Fruit fly (Drosophila melanogaster) whole organism, embryonic: ENCODE results near the gene CG14659.

Experiments used
- CG10209 ChIP-seq: fragments of 200-800 bp; sonication (Bioruptor generic); optimal IDR thresholded peaks from 3 replicates; lab custom pipeline; 2017; ENCODE audit warnings: missing biosample characterization, mild to moderate bottlenecking, missing genetic modification characterization, missing genetic modification reagents
- CG10979 ChIP-seq: fragments of 200-800 bp; sonication (Bioruptor generic); optimal IDR thresholded peaks from 2 replicates; lab custom pipeline; 2018; ENCODE audit warnings: missing biosample characterization, mild to moderate bottlenecking, missing genetic modification characterization, moderate library complexity
- CG11456 ChIP-seq: fragments of 200-800 bp; sonication (Bioruptor generic); IDR thresholded peaks from 3 replicates; pipeline ENCODE4 v1.3.6; 2022; ENCODE audit warnings: missing biosample characterization, missing genetic modification characterization
- CG12104 ChIP-seq: fragments of 200-800 bp; sonication (Bioruptor generic); optimal IDR thresholded peaks from 3 replicates; lab custom pipeline; 2016; ENCODE audit warnings: missing biosample characterization, missing genetic modification characterization
- CG12155 ChIP-seq: fragments of 200-800 bp; sonication (Bioruptor generic); optimal IDR thresholded peaks from 3 replicates; lab custom pipeline; 2016; ENCODE audit warnings: missing biosample characterization, missing genetic modification characterization
- CG12769 ChIP-seq: fragments of 200-800 bp; sonication (Bioruptor generic); optimal IDR thresholded peaks from 2 replicates; lab custom pipeline; 2019; ENCODE audit warnings: missing biosample characterization, mild to moderate bottlenecking, missing genetic modification characterization, moderate library complexity
- CG13775 ChIP-seq: fragments of 200-800 bp; sonication (Bioruptor generic); optimal IDR thresholded peaks from 3 replicates; lab custom pipeline; 2017; ENCODE audit warnings: missing biosample characterization, mild to moderate bottlenecking, missing genetic modification characterization
- CG14965 ChIP-seq: fragments of 200-800 bp; sonication (Bioruptor generic); optimal IDR thresholded peaks from 2 replicates; lab custom pipeline; 2016; ENCODE audit warnings: missing biosample characterization, missing genetic modification characterization, borderline replicate concordance
- CG15514 ChIP-seq: fragments of 200-800 bp; sonication (Bioruptor generic); optimal IDR thresholded peaks from 3 replicates; lab custom pipeline; 2017; ENCODE audit warnings: missing biosample characterization, missing genetic modification characterization, mild to moderate bottlenecking, moderate library complexity, missing genetic modification reagents
- CG18011 ChIP-seq: fragments of 200-800 bp; sonication (Bioruptor generic); optimal IDR thresholded peaks from 2 replicates; lab custom pipeline; 2017; ENCODE audit warnings: missing biosample characterization, missing genetic modification characterization, mild to moderate bottlenecking, moderate library complexity, missing genotype
- CG18619 ChIP-seq: fragments of 200-800 bp; sonication (Bioruptor generic); optimal IDR thresholded peaks from 3 replicates; lab custom pipeline; 2017; ENCODE audit warnings: missing biosample characterization, mild to moderate bottlenecking, missing genetic modification characterization
- CG2116 ChIP-seq: fragments of 200-800 bp; sonication (Bioruptor generic); optimal IDR thresholded peaks from 3 replicates; lab custom pipeline; 2018; ENCODE audit warnings: missing biosample characterization, mild to moderate bottlenecking, missing genetic modification characterization
- CG2199 ChIP-seq: fragments of 200-800 bp; sonication (Bioruptor generic); IDR thresholded peaks from 3 replicates; pipeline ENCODE4 v1.3.6; 2022; ENCODE audit warnings: missing biosample characterization, missing genetic modification characterization
- CG33557 ChIP-seq: fragments of 200-800 bp; sonication (Bioruptor generic); optimal IDR thresholded peaks from 2 replicates; lab custom pipeline; 2019; ENCODE audit warnings: missing biosample characterization, mild to moderate bottlenecking, missing genetic modification characterization, moderate library complexity
- CG34422 ChIP-seq: fragments of 200-800 bp; sonication (Bioruptor generic); IDR thresholded peaks from 3 replicates; pipeline ENCODE4 v1.3.6; 2022; ENCODE audit warnings: missing biosample characterization, missing genetic modification characterization
- CG4360 ChIP-seq: fragments of 200-800 bp; sonication (Bioruptor generic); IDR thresholded peaks from 2 replicates; pipeline ENCODE4 v1.3.6; 2022; ENCODE audit warnings: missing biosample characterization, missing genetic modification characterization
- CG4424 ChIP-seq: fragments of 200-800 bp; sonication (Bioruptor generic); optimal IDR thresholded peaks from 3 replicates; lab custom pipeline; 2016; ENCODE audit warnings: missing biosample characterization, missing genetic modification characterization
- CG4707 ChIP-seq: fragments of 200-800 bp; sonication (Bioruptor generic); optimal IDR thresholded peaks from 2 replicates; lab custom pipeline; 2018; ENCODE audit warnings: missing biosample characterization, mild to moderate bottlenecking, missing genetic modification characterization, moderate library complexity
- CG6175 ChIP-seq: fragments of 200-800 bp; sonication (Bioruptor generic); IDR thresholded peaks from 3 replicates; pipeline ENCODE4 v1.3.6; 2022; ENCODE audit warnings: missing biosample characterization, missing genetic modification characterization
- CG6654 ChIP-seq: fragments of 200-800 bp; sonication (Bioruptor generic); optimal IDR thresholded peaks from 2 replicates; lab custom pipeline; 2017; ENCODE audit warnings: missing biosample characterization, mild to moderate bottlenecking, missing genetic modification characterization
- CG6813 ChIP-seq: fragments of 200-800 bp; sonication (Bioruptor generic); optimal IDR thresholded peaks from 2 replicates; lab custom pipeline; 2017; ENCODE audit warnings: missing biosample characterization, missing genetic modification characterization, mild to moderate bottlenecking, moderate library complexity, missing genetic modification reagents
- CTCF ChIP-seq: fragments of 200-800 bp; sonication (Bioruptor generic); optimal IDR thresholded peaks from 2 replicates; lab custom pipeline; 2017; ENCODE audit warnings: missing biosample characterization, mild to moderate bottlenecking, missing genetic modification characterization, moderate library complexity
- CrebB ChIP-seq: fragments of 200-800 bp; sonication (Bioruptor generic); optimal IDR thresholded peaks from 3 replicates; lab custom pipeline; 2018; ENCODE audit warnings: missing biosample characterization, mild to moderate bottlenecking, missing genetic modification characterization
- Fer3 ChIP-seq: fragments of 200-800 bp; sonication (Bioruptor generic); optimal IDR thresholded peaks from 2 replicates; lab custom pipeline; 2018; ENCODE audit warnings: missing biosample characterization, mild to moderate bottlenecking, missing genetic modification characterization, moderate library complexity
- HmgZ ChIP-seq: fragments of 200-800 bp; sonication (Bioruptor generic); optimal IDR thresholded peaks from 2 replicates; lab custom pipeline; 2018; ENCODE audit warnings: missing biosample characterization, mild to moderate bottlenecking, missing genetic modification characterization
- Mes4 ChIP-seq: fragments of 200-800 bp; sonication (Bioruptor generic); optimal IDR thresholded peaks from 2 replicates; lab custom pipeline; 2016; ENCODE audit warnings: missing biosample characterization, missing genetic modification characterization
- Mrtf ChIP-seq: fragments of 200-800 bp; sonication (Bioruptor generic); IDR thresholded peaks from 3 replicates; pipeline ENCODE4 v1.3.6; 2022; ENCODE audit warnings: missing biosample characterization, missing genetic modification characterization
- Myb ChIP-seq: fragments of 200-800 bp; sonication (Bioruptor generic); optimal IDR thresholded peaks from 2 replicates; lab custom pipeline; 2016; ENCODE audit warnings: missing biosample characterization, missing genetic modification characterization
- NC2β ChIP-seq: fragments of 200-800 bp; sonication (Bioruptor generic); optimal IDR thresholded peaks from 2 replicates; lab custom pipeline; 2016; ENCODE audit warnings: missing biosample characterization, missing genetic modification characterization
- Nf-YC ChIP-seq: fragments of 200-800 bp; optimal IDR thresholded peaks from 3 replicates; lab custom pipeline; 2019; ENCODE audit warnings: missing biosample characterization, mild to moderate bottlenecking, missing genetic modification characterization, moderate library complexity
- Ptx1 ChIP-seq: fragments of 200-800 bp; sonication (Bioruptor generic); IDR thresholded peaks from 2 replicates; pipeline ENCODE4 v1.3.6; 2022; ENCODE audit warnings: missing biosample characterization, missing genetic modification characterization
- Six4 ChIP-seq: fragments of 200-800 bp; sonication (Bioruptor generic); optimal IDR thresholded peaks from 2 replicates; lab custom pipeline; 2016; ENCODE audit warnings: missing biosample characterization, missing genetic modification characterization
- Stat92E ChIP-seq, 3 experiments: fragments of >200 bp in 2 of 3; fragments of 200-800 bp in 1 of 3; sonication (Bioruptor generic) in 1 of 3; optimal IDR thresholded peaks; 2 replicates each; lab custom pipeline; 2017 to 2019; ENCODE audit warnings: missing biosample characterization in 3 of 3, missing genetic modification characterization in 3 of 3, mild to moderate bottlenecking in 1 of 3, moderate library complexity in 1 of 3
- ato ChIP-seq: fragments of 200-800 bp; sonication (Bioruptor generic); IDR thresholded peaks from 2 replicates; pipeline ENCODE4 v1.3.6; 2022; ENCODE audit warnings: missing biosample characterization, missing genetic modification characterization; ENCODE audit not compliant: partially characterized antibody
- crol ChIP-seq: fragments of 200-800 bp; sonication (Bioruptor generic); IDR thresholded peaks from 2 replicates; pipeline ENCODE4 v1.3.6; 2022; ENCODE audit warnings: missing biosample characterization, missing genetic modification characterization
- ken ChIP-seq: fragments of 200-800 bp; sonication (Bioruptor generic); IDR thresholded peaks from 3 replicates; pipeline ENCODE4 v1.3.6; 2022; ENCODE audit warnings: missing biosample characterization, missing genetic modification characterization
- lola ChIP-seq, 3 experiments: fragments of >200 bp in 2 of 3; fragments of 200-800 bp in 1 of 3; sonication (Bioruptor generic) in 1 of 3; optimal IDR thresholded peaks; 2 replicates each; lab custom pipeline; 2017 to 2019; ENCODE audit warnings: missing biosample characterization in 3 of 3, missing genetic modification characterization in 3 of 3, mild to moderate bottlenecking in 1 of 3, moderate library complexity in 1 of 3
- org-1 ChIP-seq: fragments of 200-800 bp; sonication (Bioruptor generic); optimal IDR thresholded peaks from 2 replicates; lab custom pipeline; 2017; ENCODE audit warnings: missing biosample characterization, missing genetic modification characterization
- prd ChIP-seq, 3 experiments: fragments of >200 bp in 2 of 3; fragments of 200-800 bp in 1 of 3; sonication (Bioruptor generic) in 1 of 3; optimal IDR thresholded peaks in 2 of 3; IDR thresholded peaks in 1 of 3; 2 replicates in 2 of 3; 3 replicates in 1 of 3; pipeline versions ENCODE4 v1.3.6 to Lab custom; 2017 to 2022; ENCODE audit warnings: missing biosample characterization in 1 of 3, missing genetic modification characterization in 1 of 3
- psq ChIP-seq: fragments of 200-800 bp; sonication (Bioruptor generic); optimal IDR thresholded peaks from 2 replicates; lab custom pipeline; 2017; ENCODE audit warnings: missing biosample characterization, missing genetic modification characterization
- pzg ChIP-seq: fragments of 200-800 bp; sonication (Bioruptor generic); optimal IDR thresholded peaks from 3 replicates; lab custom pipeline; 2018; ENCODE audit warnings: missing biosample characterization, mild to moderate bottlenecking, missing genetic modification characterization, moderate library complexity
- row ChIP-seq: fragments of 200-800 bp; sonication (Bioruptor generic); IDR thresholded peaks from 3 replicates; pipeline ENCODE4 v1.3.6; 2022; ENCODE audit warnings: missing biosample characterization, missing genetic modification characterization
- schlank ChIP-seq: fragments of 200-800 bp; sonication (Bioruptor generic); optimal IDR thresholded peaks from 2 replicates; lab custom pipeline; 2018; ENCODE audit warnings: missing biosample characterization, mild to moderate bottlenecking, missing genetic modification characterization
- sens ChIP-seq: fragments of 200-800 bp; sonication (Bioruptor generic); peaks from one replicate; lab custom pipeline; 2016; ENCODE audit warnings: missing biosample characterization, missing genetic modification characterization
- slp2 ChIP-seq: fragments of 200-800 bp; sonication (Bioruptor generic); optimal IDR thresholded peaks from 2 replicates; lab custom pipeline; 2016; ENCODE audit warnings: missing biosample characterization, missing genetic modification characterization
- zf30C ChIP-seq: fragments of 200-800 bp; sonication (Bioruptor generic); optimal IDR thresholded peaks from 3 replicates; lab custom pipeline; 2018; ENCODE audit warnings: missing biosample characterization, mild to moderate bottlenecking, missing genetic modification characterization

CG14659 gene

dm6 chr3R:4830413-4830812 is 684 bp downstream of the CG14659 start, which contains the start of gene CG14658:
TSS of gene CG14658 (minus strand) at chr3R:4830513.
- TF ChIP-seq CTCF (GFP tag; lab: Kevin White, UChicago) (peak; percentile 9), CG2116 (GFP tag; lab: Kevin White, UChicago) (no peak), sens (peak; percentile 14)

- TF ChIP-seq org-1 (GFP tag; lab: Kevin White, UChicago) (no peak), CG4360 (GFP tag; lab: Robert Waterston, UW) (0 out of 2 replicates have a peak, but pooled peaks have one; percentile 18), CG2199 (GFP tag; lab: Robert Waterston, UW) (peak; percentile 71; the same call in 1 of the 3 replicates), CG12769 (peak; percentile 49), NC2β (no peak), pzg (GFP tag; lab: Kevin White, UChicago) (no peak), ken (GFP tag; lab: Robert Waterston, UW) (no peak), lola (GFP tag; optimal IDR thresholded peaks at IDR 0.05; lab: Kevin White, UChicago) (no peak), prd (optimal IDR thresholded peaks at IDR 0.05; lab: Kevin White, UChicago) (no peak), prd (GFP tag; IDR thresholded peaks at IDR 0.05; lab: Robert Waterston, UW) (no peak), crol (GFP tag; lab: Robert Waterston, UW) (peak; percentile 89), CG34422 (GFP tag; lab: Robert Waterston, UW) (0 out of 3 replicates have a peak, but pooled peaks have one; percentile 17)
- TF ChIP-seq, all 482 proteins: peak for 5
Measured at dm6 chr3R:4825188-4825587, 5.9 kb downstream of the CG14659 start.

- TF ChIP-seq CG10209 (GFP tag; lab: Kevin White, UChicago) (no peak), zf30C (no peak), row (GFP tag; lab: Robert Waterston, UW) (peak; percentile 21; the same call in 1 of the 3 replicates), CG4707 (GFP tag; lab: Kevin White, UChicago) (no peak), Stat92E (GFP tag; optimal IDR thresholded peaks at IDR 0.05; lab: Kevin White, UChicago) (peak in 1 of 3 experiments; percentile 90), HmgZ (tag; lab: Kevin White, UChicago) (peak; percentile 79), ato (GFP tag; lab: Robert Waterston, UW) (peak; percentile 93), CG14965 (GFP tag; lab: Kevin White, UChicago) (no peak), Mrtf (no peak), CG12104 (GFP tag; lab: Kevin White, UChicago) (no peak), Mes4 (GFP tag; lab: Kevin White, UChicago) (peak; percentile 8), slp2 (GFP tag; lab: Kevin White, UChicago) (no peak), CG33557 (GFP tag; lab: Kevin White, UChicago) (no peak), CG6654 (GFP tag; lab: Kevin White, UChicago) (no peak), CrebB (tag; lab: Kevin White, UChicago) (peak; percentile 13), CG18619 (GFP tag; lab: Kevin White, UChicago) (no peak), schlank (tag; lab: Kevin White, UChicago) (no peak), Nf-YC (tag; lab: Kevin White, UChicago) (peak; percentile 47), prd (optimal IDR thresholded peaks at IDR 0.05; lab: Kevin White, UChicago) (no peak), prd (GFP tag; IDR thresholded peaks at IDR 0.05; lab: Robert Waterston, UW) (no peak), CG6175 (GFP tag; lab: Robert Waterston, UW) (no peak), CG6813 (no peak), CG4424 (GFP tag; lab: Kevin White, UChicago) (no peak), CG13775 (GFP tag; lab: Kevin White, UChicago) (no peak), Myb (GFP tag; lab: Kevin White, UChicago) (peak; percentile 62), CG15514 (GFP tag; lab: Kevin White, UChicago) (peak; percentile 27), CG10979 (peak; percentile 14), CG12155 (GFP tag; lab: Kevin White, UChicago) (peak; percentile 97), Fer3 (tag; lab: Kevin White, UChicago) (no peak), psq (no peak), CG11456 (GFP tag; lab: Robert Waterston, UW) (no peak), Six4 (GFP tag; lab: Kevin White, UChicago) (no peak), Ptx1 (GFP tag; lab: Robert Waterston, UW) (no peak), CG18011 (GFP tag; lab: Kevin White, UChicago) (no peak)
Measured at dm6 chr3R:4821098-4821605, 9.9 kb downstream of the CG14659 start, which contains the start of gene CG14657. TSS of gene CG14657 (minus strand) at chr3R:4821432.
